Worm (Caenorhabditis elegans) whole organism, early embryonic: ENCODE data around the gene ceh-31.

Experiments used
- aly-1 ChIP-seq: sonication (generic microtip); optimal IDR thresholded peaks from 2 replicates; lab custom pipeline; 2016; ENCODE audit warnings: missing genetic modification characterization, missing compliant biosample characterization
- ama-1 ChIP-seq: fragments of 150-350 bp; optimal IDR thresholded peaks from 2 replicates; lab custom pipeline; 2014
- flt-1 ChIP-seq: fragments of 200-800 bp; sonication (Bioruptor generic); IDR thresholded peaks from 2 replicates; pipeline ENCODE4 v1.3.6; 2022; ENCODE audit warnings: missing genetic modification characterization, missing compliant biosample characterization
- hmg-4 ChIP-seq: fragments of 200-800 bp; sonication (Bioruptor generic); optimal IDR thresholded peaks from 2 replicates; lab custom pipeline; 2018; ENCODE audit warnings: mild to moderate bottlenecking, missing genetic modification characterization, missing compliant biosample characterization
- pes-1 ChIP-seq: fragments of 200-800 bp; sonication (Bioruptor generic); IDR thresholded peaks from 2 replicates; pipeline ENCODE4 v1.3.6; 2022; ENCODE audit warnings: missing genetic modification reagents, missing genetic modification characterization, missing compliant biosample characterization
- tbx-11 ChIP-seq: fragments of 200-800 bp; sonication (Bioruptor generic); IDR thresholded peaks from 2 replicates; pipeline ENCODE4 v1.3.6; 2022; ENCODE audit warnings: missing genetic modification characterization, missing compliant biosample characterization
- tbx-37 ChIP-seq: fragments of 200-800 bp; sonication (Bioruptor generic); conservative IDR thresholded peaks from 2 replicates; pipeline ENCODE4 v1.3.6; 2022; ENCODE audit warnings: missing genetic modification reagents, missing genetic modification characterization, missing compliant biosample characterization
- tra-4 ChIP-seq: sonication (generic microtip); optimal IDR thresholded peaks from 2 replicates; lab custom pipeline; 2017; ENCODE audit warnings: missing genetic modification characterization, missing compliant biosample characterization

DNA sequence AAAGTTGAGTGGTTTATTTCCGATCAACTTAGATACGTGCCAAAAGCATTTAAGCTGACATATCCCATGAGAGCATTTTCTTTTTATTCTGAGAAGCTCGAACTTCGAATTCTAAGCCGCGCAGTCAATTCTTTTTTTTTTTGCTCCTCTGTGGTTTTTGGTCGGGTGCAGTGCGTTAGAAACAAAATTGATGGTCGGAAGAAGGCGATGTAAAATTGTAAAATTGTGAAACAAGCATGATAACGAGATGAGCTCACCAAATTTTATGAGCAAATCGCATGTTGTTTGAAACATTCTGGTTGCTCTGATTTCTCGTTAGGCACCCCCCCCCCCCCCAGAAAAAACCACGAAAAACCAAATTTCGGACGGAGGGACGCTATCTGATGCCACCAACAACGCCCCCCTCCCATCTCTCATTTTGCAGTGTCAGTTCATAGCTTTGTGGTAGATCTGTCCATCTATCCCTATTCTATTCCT lies 45.5 kb downstream of the ceh-31 start, which contains the start of gene aqp-7:
- TF ChIP-seq aly-1 (tag; lab: Kevin White, UChicago), result no peak
- no peak for TF ChIP-seq ama-1 (lab: Kevin White, UChicago)
- TF ChIP-seq pes-1 (GFP tag; lab: Robert Waterston, UW), result no peak
- no peak for TF ChIP-seq flt-1 (GFP tag; lab: Robert Waterston, UW)
- TF ChIP-seq hmg-4 (GFP tag; lab: Kevin White, UChicago), result no peak
- no peak for TF ChIP-seq tbx-37 (GFP tag; lab: Robert Waterston, UW)
- no peak for TF ChIP-seq tbx-11 (GFP tag; lab: Robert Waterston, UW)
- no peak for TF ChIP-seq tra-4 (tag; lab: Kevin White, UChicago)
